Worm (Caenorhabditis elegans): ENCODE data around the gene C02H6.1.

DNA sequence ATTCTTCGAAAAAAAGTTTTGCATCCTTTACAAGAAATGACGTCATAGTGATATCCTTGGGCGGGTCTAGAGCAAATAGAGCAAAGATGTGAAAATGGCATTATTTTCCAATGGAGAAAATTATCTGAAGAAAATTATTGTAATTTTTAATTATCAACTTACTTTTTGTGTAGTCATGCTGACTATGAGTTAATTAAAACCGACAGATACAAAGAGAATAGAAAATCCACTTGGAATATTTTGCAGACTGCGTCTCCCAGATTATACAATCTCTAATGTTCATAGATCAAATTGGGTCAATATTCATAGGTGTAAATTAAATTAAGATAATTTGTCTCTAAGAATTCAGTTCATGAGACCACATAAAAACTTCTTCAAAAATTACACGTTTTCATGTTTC lies 40.1 kb downstream of the C02H6.1 start, which contains the start of gene nhr-149:
- TF ChIP-seq nhr-237 (tag; optimal IDR thresholded peaks at IDR 0.05) (no peak), mdt-29 (GFP tag; IDR thresholded peaks at IDR 0.05) (no peak), ztf-11 (tag; optimal IDR thresholded peaks at IDR 0.05) (no peak), ztf-7 (tag; optimal IDR thresholded peaks at IDR 0.05) (no peak), daf-8 (GFP tag; IDR thresholded peaks at IDR 0.05) (no peak), fkh-10 (GFP tag; optimal IDR thresholded peaks at IDR 0.05) (no peak), attf-4 (tag; optimal IDR thresholded peaks at IDR 0.05) (no peak), lin-15B (tag; optimal IDR thresholded peaks at IDR 0.05) (no peak), fos-1 (tag; optimal IDR thresholded peaks at IDR 0.05) (no peak), nhr-76 (tag; optimal IDR thresholded peaks at IDR 0.05) (no peak), ZK546.5 (tag; optimal IDR thresholded peaks at IDR 0.05) (no peak), nhr-10 (tag; optimal IDR thresholded peaks at IDR 0.05) (no peak), unc-39 (tag; optimal IDR thresholded peaks at IDR 0.05) (no peak)

All from whole organism, L4 larva.